Worm (Caenorhabditis elegans) whole organism, L4 larva: ENCODE results near the gene uda-1.

Source experiments
- F44E2.7 ChIP-seq: fragments of 200-800 bp; sonication (Bioruptor generic); IDR thresholded peaks from 2 replicates; pipeline ENCODE4 v2.1.2; 2022; ENCODE audit warnings: missing genetic modification characterization, missing compliant biosample characterization
- R02D3.7 ChIP-seq: fragments of 150-350 bp; sonication (generic microtip); optimal IDR thresholded peaks from 3 replicates; lab custom pipeline; 2014; ENCODE audit warnings: missing biosample characterization, missing genetic modification characterization
- T20F7.1 ChIP-seq: fragments of 200-800 bp; sonication (Bioruptor generic); optimal IDR thresholded peaks from 2 replicates; lab custom pipeline; 2018; ENCODE audit warnings: mild to moderate bottlenecking, missing genetic modification characterization, missing compliant biosample characterization
- T26A8.4 ChIP-seq: fragments of 200-800 bp; sonication (Bioruptor generic); IDR thresholded peaks from 2 replicates; pipeline ENCODE4 v1.3.6; 2022; ENCODE audit warnings: missing genetic modification characterization, missing compliant biosample characterization
- Y105C5A.15 ChIP-seq: fragments of 200-800 bp; sonication (Bioruptor generic); IDR thresholded peaks from 2 replicates; pipeline ENCODE4 v1.3.6; 2022; ENCODE audit warnings: missing genetic modification characterization, missing compliant biosample characterization
- aha-1 ChIP-seq: fragments of 150-350 bp; peaks from one replicate; lab custom pipeline; 2014; ENCODE audit warnings: missing biosample characterization, missing genetic modification characterization
- aly-2 ChIP-seq: sonication (generic microtip); optimal IDR thresholded peaks from 2 replicates; lab custom pipeline; 2018; ENCODE audit warnings: missing biosample characterization, missing genetic modification characterization
- ama-1 ChIP-seq: fragments of 150-350 bp; optimal IDR thresholded peaks from 2 replicates; lab custom pipeline; 2014; ENCODE audit warnings: inconsistent platforms, mixed read lengths
- ceh-28 ChIP-seq: fragments of 150-350 bp; optimal IDR thresholded peaks from 2 replicates; lab custom pipeline; 2014; ENCODE audit warnings: missing biosample characterization, missing genetic modification reagents, missing genetic modification characterization
- ceh-44 ChIP-seq: fragments of 200-800 bp; sonication (Bioruptor generic); IDR thresholded peaks from 2 replicates; pipeline ENCODE4 v1.3.6; 2022; ENCODE audit warnings: missing genetic modification reagents, missing genetic modification characterization, missing compliant biosample characterization
- ceh-82 ChIP-seq: sonication (generic microtip); optimal IDR thresholded peaks from 2 replicates; lab custom pipeline; 2017; ENCODE audit warnings: missing biosample characterization, missing genetic modification characterization
- daf-19 ChIP-seq: fragments of 200-800 bp; sonication (Bioruptor generic); conservative IDR thresholded peaks from 2 replicates; pipeline ENCODE4 v1.3.6; 2022; ENCODE audit warnings: missing genetic modification characterization, missing compliant biosample characterization
- daf-8 ChIP-seq: fragments of 200-800 bp; sonication (Bioruptor generic); IDR thresholded peaks from 2 replicates; pipeline ENCODE4 v1.3.6; 2022; ENCODE audit warnings: missing genetic modification characterization, missing compliant biosample characterization
- dmd-6 ChIP-seq: fragments of 200-800 bp; sonication (Bioruptor generic); IDR thresholded peaks from 2 replicates; pipeline ENCODE4 v1.3.6; 2022; ENCODE audit warnings: missing genetic modification reagents, missing genetic modification characterization, missing compliant biosample characterization
- dmd-8 ChIP-seq: fragments of 200-800 bp; sonication (Bioruptor generic); IDR thresholded peaks from 2 replicates; pipeline ENCODE4 v1.3.6; 2022; ENCODE audit warnings: missing genetic modification characterization, missing compliant biosample characterization
- dpl-1 ChIP-seq: fragments of 150-350 bp; optimal IDR thresholded peaks from 2 replicates; lab custom pipeline; 2014; ENCODE audit warnings: missing biosample characterization, missing genetic modification reagents, missing genetic modification characterization
- egl-27 ChIP-seq: sonication (generic microtip); optimal IDR thresholded peaks from 3 replicates; lab custom pipeline; 2017; ENCODE audit warnings: missing biosample characterization, missing genetic modification reagents, missing genetic modification characterization
- egl-43 ChIP-seq: fragments of 200-800 bp; sonication (Bioruptor generic); IDR thresholded peaks from 2 replicates; pipeline ENCODE4 v1.3.6; 2022; ENCODE audit warnings: missing genetic modification reagents, missing genetic modification characterization, missing compliant biosample characterization
- gei-8 ChIP-seq: fragments of 200-800 bp; sonication (Bioruptor generic); optimal IDR thresholded peaks from 2 replicates; lab custom pipeline; 2018; ENCODE audit warnings: mild to moderate bottlenecking, missing genetic modification characterization, missing compliant biosample characterization
- hif-1 ChIP-seq, 2 experiments: sonication (generic microtip); optimal IDR thresholded peaks; 2 replicates each; lab custom pipeline; 2016 to 2017; ENCODE audit warnings: missing compliant biosample characterization in 2 of 2, missing genetic modification characterization in 2 of 2, missing genetic modification reagents in 2 of 2, missing genotype in 2 of 2, mild to moderate bottlenecking in 1 of 2
- hlh-11 ChIP-seq: fragments of 200-800 bp; sonication (Bioruptor generic); optimal IDR thresholded peaks from 2 replicates; lab custom pipeline; 2018; ENCODE audit warnings: mild to moderate bottlenecking, missing genetic modification characterization, missing compliant biosample characterization
- hlh-30 ChIP-seq: sonication (generic microtip); optimal IDR thresholded peaks from 2 replicates; lab custom pipeline; 2017; ENCODE audit warnings: antibody characterized with exemption, mild to moderate bottlenecking, missing genetic modification characterization, missing compliant biosample characterization; ENCODE audit not compliant: insufficient read depth
- hmg-1.1 ChIP-seq: fragments of 200-800 bp; sonication (Bioruptor generic); IDR thresholded peaks from 2 replicates; pipeline ENCODE4 v1.3.6; 2022; ENCODE audit warnings: missing genetic modification reagents, missing genetic modification characterization, missing compliant biosample characterization
- lim-7 ChIP-seq: fragments of 200-800 bp; sonication (Bioruptor generic); IDR thresholded peaks from 2 replicates; pipeline ENCODE4 v1.3.6; 2022; ENCODE audit warnings: missing genetic modification characterization, missing compliant biosample characterization
- lin-1 ChIP-seq: fragments of 200-800 bp; sonication (Bioruptor generic); IDR thresholded peaks from 2 replicates; pipeline ENCODE4 v1.3.6; 2022; ENCODE audit warnings: missing genetic modification reagents, missing genetic modification characterization, missing compliant biosample characterization
- lin-15B ChIP-seq: fragments of 150-350 bp; sonication (generic microtip); optimal IDR thresholded peaks from 3 replicates; lab custom pipeline; 2014; ENCODE audit warnings: missing biosample characterization, missing genetic modification characterization
- lin-39 ChIP-seq: fragments of 150-350 bp; optimal IDR thresholded peaks from 2 replicates; lab custom pipeline; 2014; ENCODE audit warnings: missing biosample characterization, missing genetic modification reagents, missing genetic modification characterization
- mdl-1 ChIP-seq, 2 experiments: fragments of 150-350 bp in 1 of 2; sonication (generic microtip) in 1 of 2; optimal IDR thresholded peaks; 2 replicates each; lab custom pipeline; 2014 to 2017; ENCODE audit warnings: missing biosample characterization in 2 of 2, missing genetic modification characterization in 2 of 2
- mep-1 ChIP-seq: fragments of 150-350 bp; sonication (generic microtip); optimal IDR thresholded peaks from 3 replicates; lab custom pipeline; 2014; ENCODE audit warnings: missing biosample characterization, missing genetic modification characterization
- nhr-11 ChIP-seq: fragments of 150-350 bp; optimal IDR thresholded peaks from 2 replicates; lab custom pipeline; 2014; ENCODE audit warnings: missing biosample characterization, missing genetic modification characterization
- nhr-111 ChIP-seq: fragments of 200-800 bp; sonication (Bioruptor generic); optimal IDR thresholded peaks from 2 replicates; lab custom pipeline; 2018; ENCODE audit warnings: mild to moderate bottlenecking, missing genetic modification characterization, missing compliant biosample characterization
- nhr-25 ChIP-seq: sonication (generic microtip); optimal IDR thresholded peaks from 2 replicates; lab custom pipeline; 2017; ENCODE audit warnings: missing genetic modification characterization, mild to moderate bottlenecking, missing compliant biosample characterization, antibody characterized with exemption, moderate library complexity, borderline replicate concordance; ENCODE audit not compliant: insufficient read depth
- nhr-28 ChIP-seq: fragments of 150-350 bp; optimal IDR thresholded peaks from 2 replicates; lab custom pipeline; 2014; ENCODE audit warnings: missing biosample characterization, missing genetic modification characterization
- nhr-42 ChIP-seq: fragments of 200-800 bp; sonication (Bioruptor generic); IDR thresholded peaks from 2 replicates; pipeline ENCODE4 v1.3.6; 2022; ENCODE audit warnings: missing genetic modification characterization, missing compliant biosample characterization
- nhr-48 ChIP-seq: sonication (generic microtip); optimal IDR thresholded peaks from 2 replicates; lab custom pipeline; 2016; ENCODE audit warnings: mild to moderate bottlenecking, missing genetic modification characterization, missing compliant biosample characterization
- nhr-6 ChIP-seq: fragments of 150-350 bp; optimal IDR thresholded peaks from 2 replicates; lab custom pipeline; 2014; ENCODE audit warnings: missing biosample characterization, missing genetic modification characterization
- pha-4 ChIP-seq, 2 experiments: fragments of 150-350 bp in 1 of 2; fragments of 200-800 bp in 1 of 2; sonication (Bioruptor generic) in 1 of 2; IDR thresholded peaks in 1 of 2; optimal IDR thresholded peaks in 1 of 2; 2 replicates each; pipeline versions ENCODE4 v1.3.6 to Lab custom; 2014 to 2022; ENCODE audit warnings: missing genetic modification characterization in 2 of 2, missing genetic modification reagents in 2 of 2, missing biosample characterization in 1 of 2, missing compliant biosample characterization in 1 of 2
- set-16 ChIP-seq: fragments of 200-800 bp; sonication (Bioruptor generic); IDR thresholded peaks from 2 replicates; pipeline ENCODE4 v1.3.6; 2022; ENCODE audit warnings: missing genetic modification reagents, missing genetic modification characterization, missing compliant biosample characterization
- spr-1 ChIP-seq: sonication (generic microtip); optimal IDR thresholded peaks from 2 replicates; lab custom pipeline; 2016; ENCODE audit warnings: mild to moderate bottlenecking, missing genetic modification characterization, missing compliant biosample characterization
- tra-1 ChIP-seq: fragments of 200-800 bp; sonication (Bioruptor generic); IDR thresholded peaks from 2 replicates; pipeline ENCODE4 v1.3.6; 2022; ENCODE audit warnings: missing genetic modification reagents, missing genetic modification characterization, missing compliant biosample characterization
- unc-62 ChIP-seq, 3 experiments: fragments of 150-350 bp in 1 of 3; sonication (generic microtip); optimal IDR thresholded peaks in 2 of 3; peaks in 1 of 3; 1 replicate in 1 of 3; 2 replicates in 2 of 3; lab custom pipeline; 2014 to 2017; ENCODE audit warnings: missing biosample characterization in 3 of 3, missing genetic modification characterization in 3 of 3, missing genetic modification reagents in 3 of 3, missing genotype in 1 of 3
- zfp-3 ChIP-seq: fragments of 200-800 bp; sonication (Bioruptor generic); conservative IDR thresholded peaks from 2 replicates; pipeline ENCODE4 v1.3.6; 2022; ENCODE audit warnings: missing genetic modification reagents, missing genetic modification characterization, missing compliant biosample characterization
- ztf-11 ChIP-seq: fragments of 150-350 bp; optimal IDR thresholded peaks from 2 replicates; lab custom pipeline; 2014; ENCODE audit warnings: missing biosample characterization, missing genetic modification characterization

The uda-1 gene

DNA sequence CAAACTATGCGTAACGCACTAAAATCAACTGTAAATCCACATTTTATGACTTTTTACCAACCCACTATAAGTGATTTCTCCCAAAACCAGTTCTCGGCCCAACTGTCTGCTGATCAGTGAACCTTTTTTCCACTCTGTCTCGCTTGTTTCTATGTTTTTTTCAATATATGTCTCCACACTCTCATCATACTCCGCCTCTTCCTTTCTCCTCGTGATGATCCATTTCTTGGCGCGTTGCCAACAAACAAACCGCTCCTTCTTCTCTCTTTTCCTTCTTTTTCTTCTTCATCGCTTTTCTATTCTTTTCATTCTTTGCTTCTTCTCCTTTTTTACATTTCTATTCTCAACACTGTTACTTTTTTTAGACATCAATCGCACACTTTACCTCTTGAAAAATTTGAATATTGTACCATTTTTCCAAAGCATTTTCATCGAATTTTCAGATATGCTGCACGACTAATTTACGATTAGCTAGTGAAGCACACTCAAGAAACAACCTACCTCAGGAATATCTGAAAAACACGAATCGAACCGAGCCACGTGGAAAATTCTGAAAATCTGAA lies 38.8 kb downstream of the uda-1 start, which contains the start of gene T06E8.8 (continued):
- TF ChIP-seq tra-1 (GFP tag; lab: Robert Waterston, UW): peak; percentile 61; the same call in 1 of the 2 replicates
- TF ChIP-seq dpl-1 (GFP tag; lab: Kevin White, UChicago): no peak
- no peak for TF ChIP-seq lin-39 (tag; lab: Kevin White, UChicago)
- TF ChIP-seq unc-62 (GFP tag; optimal IDR thresholded peaks at IDR 0.05 in 1 of 2; lab: Kevin White, UChicago): peak in 1 of 2 experiments; percentile 80
- TF ChIP-seq unc-62 (tag; optimal IDR thresholded peaks at IDR 0.05; lab: Kevin White, UChicago): no peak
- no peak for TF ChIP-seq zfp-3
- no peak for TF ChIP-seq daf-8 (GFP tag; lab: Robert Waterston, UW)
- no peak for TF ChIP-seq egl-27
- TF ChIP-seq ceh-44 (GFP tag; lab: Robert Waterston, UW): no peak
- peak; percentile 66 for TF ChIP-seq dmd-6 (GFP tag; lab: Robert Waterston, UW)
- TF ChIP-seq nhr-48: peak; percentile 63
- no peak for TF ChIP-seq daf-19
- TF ChIP-seq T20F7.1 (GFP tag; lab: Kevin White, UChicago): peak; percentile 3
- peak; percentile 3 for TF ChIP-seq gei-8 (GFP tag; lab: Kevin White, UChicago)
- TF ChIP-seq F44E2.7 (GFP tag; lab: Robert Waterston, UW): no peak
- no peak for TF ChIP-seq lin-15B (tag; lab: Kevin White, UChicago)
- TF ChIP-seq set-16 (GFP tag; lab: Robert Waterston, UW): 0 out of 2 replicates have a peak, but pooled peaks have one; percentile 11
- no peak for TF ChIP-seq lin-1 (GFP tag; lab: Robert Waterston, UW)
- TF ChIP-seq nhr-111 (GFP tag; lab: Kevin White, UChicago): no peak
- no peak for TF ChIP-seq ztf-11 (tag; lab: Kevin White, UChicago)
- no peak for TF ChIP-seq nhr-42
- TF ChIP-seq nhr-6 (tag; lab: Kevin White, UChicago): peak; percentile 76
- no peak for TF ChIP-seq ceh-28 (tag; lab: Kevin White, UChicago)
- TF ChIP-seq mdl-1 (tag; optimal IDR thresholded peaks at IDR 0.05; lab: Kevin White, UChicago): peak in 1 of 2 experiments; percentile 88
- peak; percentile 64 for TF ChIP-seq hmg-1.1 (GFP tag; lab: Robert Waterston, UW)
- TF ChIP-seq pha-4 (GFP tag; IDR thresholded peaks at IDR 0.05; lab: Robert Waterston, UW): peak; percentile 41
- TF ChIP-seq pha-4 (tag; optimal IDR thresholded peaks at IDR 0.05; lab: Kevin White, UChicago): no peak
- TF ChIP-seq lim-7 (GFP tag; lab: Robert Waterston, UW): no peak
- no peak for TF ChIP-seq aly-2 (tag; lab: Kevin White, UChicago)
- no peak for TF ChIP-seq hif-1 (tag; optimal IDR thresholded peaks at IDR 0.05; lab: Kevin White, UChicago)
- TF ChIP-seq nhr-25 (tag; lab: Kevin White, UChicago): peak; percentile 54
- TF ChIP-seq R02D3.7 (tag; lab: Kevin White, UChicago): no peak
- 0 out of 2 replicates have a peak, but pooled peaks have one; percentile 8 for TF ChIP-seq egl-43
- TF ChIP-seq mep-1 (tag; lab: Kevin White, UChicago): peak; percentile 69
- TF ChIP-seq hlh-11 (tag; lab: Kevin White, UChicago): peak; percentile 81

DNA sequence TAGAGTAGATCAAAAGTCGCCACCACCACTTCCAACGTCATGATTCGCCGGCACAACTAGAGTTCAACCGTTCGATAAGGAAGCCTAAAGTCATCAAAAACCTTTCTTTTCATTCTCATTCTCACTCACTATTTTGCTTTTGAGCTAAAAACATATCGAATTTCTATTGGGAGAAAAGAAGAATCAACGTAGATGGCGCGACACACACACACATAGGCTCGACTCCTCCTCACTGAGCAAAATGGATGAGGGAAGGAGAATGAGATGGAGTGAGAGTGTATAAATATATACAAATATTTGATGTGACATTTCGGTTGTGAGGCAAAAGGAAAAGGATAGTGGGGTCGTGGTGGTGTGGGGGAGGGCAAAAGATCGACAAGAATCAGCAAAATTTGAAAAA lies 40.2 kb downstream of the uda-1 start:
- peak; percentile 29 for TF ChIP-seq aha-1 (tag; lab: Kevin White, UChicago)
- no peak for TF ChIP-seq gei-8 (GFP tag; lab: Kevin White, UChicago)

DNA sequence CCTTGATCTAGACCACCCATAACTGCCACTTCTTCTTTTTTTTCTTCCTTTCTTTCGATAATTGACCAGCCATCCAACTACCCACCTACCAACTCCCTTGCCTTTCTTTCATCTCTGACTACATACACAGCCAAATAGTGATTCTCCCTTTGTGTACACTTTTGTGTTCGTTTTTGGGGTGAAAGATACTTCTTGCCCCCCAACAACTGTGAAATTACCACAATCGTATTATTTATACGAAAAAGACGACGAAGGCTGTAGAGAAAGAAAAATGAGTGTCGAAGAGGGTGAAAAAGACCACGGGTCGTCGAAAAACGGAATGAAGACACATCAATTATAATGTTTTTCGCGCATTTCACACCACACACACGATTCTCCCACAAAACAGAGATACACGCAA lies 41.9 kb downstream of the uda-1 start:
- TF ChIP-seq Y105C5A.15 (GFP tag; lab: Robert Waterston, UW) (no peak), nhr-11 (tag; lab: Kevin White, UChicago) (peak; percentile 2), mep-1 (tag; lab: Kevin White, UChicago) (peak; percentile 22), ceh-82 (tag; lab: Kevin White, UChicago) (no peak), nhr-28 (tag; lab: Kevin White, UChicago) (peak; percentile 16), zfp-3 (no peak), unc-62 (GFP tag; optimal IDR thresholded peaks at IDR 0.05 in 1 of 2; lab: Kevin White, UChicago) (peak in 1 of 2 experiments; percentile 74), unc-62 (tag; optimal IDR thresholded peaks at IDR 0.05; lab: Kevin White, UChicago) (no peak), hlh-30 (tag; lab: Kevin White, UChicago) (peak; percentile 7), ama-1 (peak; percentile 56), nhr-25 (tag; lab: Kevin White, UChicago) (peak; percentile 43), aha-1 (tag; lab: Kevin White, UChicago) (peak; percentile 86), spr-1 (tag; lab: Kevin White, UChicago) (no peak), T26A8.4 (GFP tag; lab: Robert Waterston, UW) (0 out of 2 replicates have a peak, but pooled peaks have one; percentile 19), dmd-8 (GFP tag; lab: Robert Waterston, UW) (0 out of 2 replicates have a peak, but pooled peaks have one; percentile 25)
